Worm (Caenorhabditis elegans) whole organism, L1 larva: ENCODE results near the gene snt-6.

Source experiments
- C16A3.4 ChIP-seq: fragments of 150-350 bp; optimal IDR thresholded peaks from 2 replicates; lab custom pipeline; 2014; ENCODE audit warnings: missing biosample characterization, missing genetic modification characterization
- C34B4.2 ChIP-seq: sonication (generic microtip); optimal IDR thresholded peaks from 2 replicates; lab custom pipeline; 2017; ENCODE audit warnings: mild to moderate bottlenecking, missing genetic modification characterization, missing compliant biosample characterization
- F16B12.6 ChIP-seq: fragments of 150-350 bp; optimal IDR thresholded peaks from 2 replicates; lab custom pipeline; 2014; ENCODE audit warnings: missing biosample characterization, missing genetic modification characterization
- Y116A8C.19 ChIP-seq: sonication (generic microtip); optimal IDR thresholded peaks from 2 replicates; lab custom pipeline; 2016; ENCODE audit warnings: missing compliant biosample characterization, missing genetic modification characterization, borderline replicate concordance
- aly-2 ChIP-seq: fragments of 150-350 bp; optimal IDR thresholded peaks from 2 replicates; lab custom pipeline; 2014; ENCODE audit warnings: missing biosample characterization, missing genetic modification characterization
- blmp-1 ChIP-seq: fragments of 150-350 bp; optimal IDR thresholded peaks from 2 replicates; lab custom pipeline; 2014; ENCODE audit warnings: missing biosample characterization, missing genetic modification characterization
- ceh-82 ChIP-seq, 3 experiments: fragments of 150-350 bp in 1 of 3; sonication (generic microtip) in 2 of 3; optimal IDR thresholded peaks; 2 replicates each; lab custom pipeline; 2014 to 2017; ENCODE audit warnings: missing biosample characterization in 3 of 3, missing genetic modification characterization in 3 of 3
- ceh-88 ChIP-seq: fragments of 200-800 bp; sonication (Bioruptor generic); IDR thresholded peaks from 2 replicates; pipeline ENCODE4 v1.3.6; 2022; ENCODE audit warnings: missing genetic modification characterization, missing compliant biosample characterization
- ces-1 ChIP-seq: fragments of 150-350 bp; optimal IDR thresholded peaks from 2 replicates; lab custom pipeline; 2014; ENCODE audit warnings: missing biosample characterization, missing genetic modification reagents, missing genetic modification characterization
- dsc-1 ChIP-seq: sonication (generic microtip); optimal IDR thresholded peaks from 2 replicates; lab custom pipeline; 2016; ENCODE audit warnings: mild to moderate bottlenecking, missing genetic modification characterization, missing compliant biosample characterization
- efl-1 ChIP-seq, 4 experiments: fragments of 150-350 bp; optimal IDR thresholded peaks in 3 of 4; peaks in 1 of 4; 1 replicate in 1 of 4; 2 replicates in 3 of 4; lab custom pipeline; 2014; ENCODE audit warnings: missing biosample characterization in 2 of 4, missing genetic modification characterization in 2 of 4, missing genetic modification reagents in 2 of 4
- elt-2 ChIP-seq: sonication (generic microtip); optimal IDR thresholded peaks from 2 replicates; lab custom pipeline; 2016; ENCODE audit warnings: missing genetic modification characterization, mild to moderate bottlenecking, inconsistent platforms, missing compliant biosample characterization, missing genetic modification reagents
- elt-3 ChIP-seq, 6 experiments: fragments of 150-350 bp in 1 of 6; sonication (generic microtip); optimal IDR thresholded peaks; 2 replicates each; lab custom pipeline; 2017 to 2018; ENCODE audit warnings: missing biosample characterization in 6 of 6, missing genetic modification characterization in 6 of 6, inconsistent platforms in 1 of 6
- fkh-8 ChIP-seq: sonication (generic microtip); optimal IDR thresholded peaks from 2 replicates; lab custom pipeline; 2016; ENCODE audit warnings: mild to moderate bottlenecking, missing genetic modification characterization, missing compliant biosample characterization
- grh-1 ChIP-seq: fragments of 200-800 bp; sonication (Bioruptor generic); IDR thresholded peaks from 2 replicates; pipeline ENCODE4 v1.3.6; 2022; ENCODE audit warnings: missing genetic modification reagents, missing genetic modification characterization, missing compliant biosample characterization
- hlh-17 ChIP-seq: fragments of 200-800 bp; sonication (Bioruptor generic); optimal IDR thresholded peaks from 2 replicates; lab custom pipeline; 2018; ENCODE audit warnings: missing genetic modification characterization, mild to moderate bottlenecking, missing compliant biosample characterization, moderate library complexity, borderline replicate concordance
- hpl-2 ChIP-seq: fragments of 150-350 bp; optimal IDR thresholded peaks from 2 replicates; lab custom pipeline; 2014; ENCODE audit warnings: missing biosample characterization, missing genetic modification reagents, missing genetic modification characterization
- irx-1 ChIP-seq: sonication (generic microtip); optimal IDR thresholded peaks from 2 replicates; lab custom pipeline; 2016; ENCODE audit warnings: missing genetic modification characterization, missing compliant biosample characterization
- lin-14 ChIP-seq: fragments of 200-800 bp; sonication (Bioruptor generic); optimal IDR thresholded peaks from 2 replicates; lab custom pipeline; 2018; ENCODE audit warnings: mild to moderate bottlenecking, missing genetic modification characterization, moderate library complexity, missing compliant biosample characterization
- lin-15B ChIP-seq: fragments of 150-350 bp; sonication (generic microtip); optimal IDR thresholded peaks from 3 replicates; lab custom pipeline; 2014; ENCODE audit warnings: missing biosample characterization, missing genetic modification characterization
- lin-35 ChIP-seq, 2 experiments: fragments of 150-350 bp; optimal IDR thresholded peaks; 2 replicates each; lab custom pipeline; 2014; ENCODE audit warnings: missing biosample characterization in 2 of 2, missing genetic modification characterization in 2 of 2, missing genetic modification reagents in 2 of 2
- lin-39 ChIP-seq: fragments of 150-350 bp; optimal IDR thresholded peaks from 2 replicates; lab custom pipeline; 2014; ENCODE audit warnings: missing biosample characterization, missing genetic modification reagents, missing genetic modification characterization
- mdl-1 ChIP-seq, 2 experiments: fragments of 150-350 bp; optimal IDR thresholded peaks; 2 replicates each; lab custom pipeline; 2014 to 2017; ENCODE audit warnings: missing biosample characterization in 2 of 2, missing genetic modification characterization in 2 of 2, inconsistent platforms in 1 of 2
- mef-2 ChIP-seq: fragments of 150-350 bp; optimal IDR thresholded peaks from 2 replicates; lab custom pipeline; 2014; ENCODE audit warnings: missing biosample characterization, missing genetic modification characterization
- nhr-19 ChIP-seq: fragments of 200-800 bp; sonication (Bioruptor generic); conservative IDR thresholded peaks from 2 replicates; pipeline ENCODE4 v1.3.6; 2022; ENCODE audit warnings: missing genetic modification characterization, missing compliant biosample characterization
- nhr-28 ChIP-seq: fragments of 150-350 bp; optimal IDR thresholded peaks from 2 replicates; lab custom pipeline; 2014; ENCODE audit warnings: missing biosample characterization, missing genetic modification characterization
- nhr-47 ChIP-seq: sonication (generic microtip); optimal IDR thresholded peaks from 2 replicates; lab custom pipeline; 2016; ENCODE audit warnings: mild to moderate bottlenecking, missing genetic modification characterization, moderate library complexity, missing compliant biosample characterization
- nhr-76 ChIP-seq: sonication (generic microtip); optimal IDR thresholded peaks from 2 replicates; lab custom pipeline; 2017; ENCODE audit warnings: missing biosample characterization, missing genetic modification characterization
- nhr-77 ChIP-seq: fragments of 150-350 bp; optimal IDR thresholded peaks from 2 replicates; lab custom pipeline; 2014; ENCODE audit warnings: missing biosample characterization, missing genetic modification characterization
- nhr-84 ChIP-seq: sonication (generic microtip); optimal IDR thresholded peaks from 2 replicates; lab custom pipeline; 2017; ENCODE audit warnings: missing biosample characterization, missing genetic modification characterization
- nhr-90 ChIP-seq: sonication (generic microtip); optimal IDR thresholded peaks from 2 replicates; lab custom pipeline; 2016; ENCODE audit warnings: mild to moderate bottlenecking, missing genetic modification characterization, missing compliant biosample characterization; ENCODE audit not compliant: poor library complexity
- pqm-1 ChIP-seq: sonication (generic microtip); optimal IDR thresholded peaks from 3 replicates; lab custom pipeline; 2017; ENCODE audit warnings: missing biosample characterization, missing genetic modification characterization
- rnt-1 ChIP-seq: sonication (generic microtip); optimal IDR thresholded peaks from 2 replicates; lab custom pipeline; 2016; ENCODE audit warnings: mild to moderate bottlenecking, missing genetic modification characterization, moderate library complexity, missing compliant biosample characterization
- skn-1 ChIP-seq: fragments of 150-350 bp; optimal IDR thresholded peaks from 2 replicates; lab custom pipeline; 2014; ENCODE audit warnings: missing biosample characterization, missing genetic modification characterization
- snpc-4 ChIP-seq: fragments of 150-350 bp; optimal IDR thresholded peaks from 2 replicates; lab custom pipeline; 2014; ENCODE audit warnings: missing biosample characterization, missing genetic modification characterization
- sox-4 ChIP-seq: sonication (generic microtip); optimal IDR thresholded peaks from 2 replicates; lab custom pipeline; 2016; ENCODE audit warnings: missing genetic modification characterization, missing compliant biosample characterization
- sup-37 ChIP-seq: fragments of 200-800 bp; sonication (Bioruptor generic); optimal IDR thresholded peaks from 2 replicates; lab custom pipeline; 2018; ENCODE audit warnings: mild to moderate bottlenecking, missing genetic modification characterization, missing compliant biosample characterization
- tbx-2 ChIP-seq: sonication (generic microtip); optimal IDR thresholded peaks from 2 replicates; lab custom pipeline; 2016; ENCODE audit warnings: missing genetic modification characterization, missing compliant biosample characterization
- unc-30 ChIP-seq: sonication (generic microtip); optimal IDR thresholded peaks from 2 replicates; lab custom pipeline; 2017; ENCODE audit warnings: missing biosample characterization, missing genetic modification characterization
- vab-15 ChIP-seq: sonication (generic microtip); optimal IDR thresholded peaks from 2 replicates; lab custom pipeline; 2017; ENCODE audit warnings: missing genotype, mild to moderate bottlenecking, missing genetic modification characterization, missing compliant biosample characterization
- xbp-1 ChIP-seq: sonication (generic microtip); optimal IDR thresholded peaks from 2 replicates; lab custom pipeline; 2016; ENCODE audit warnings: missing genetic modification characterization, missing compliant biosample characterization
- zag-1 ChIP-seq: fragments of 150-350 bp; optimal IDR thresholded peaks from 2 replicates; lab custom pipeline; 2014; ENCODE audit warnings: missing biosample characterization, missing genetic modification characterization
- zip-4 ChIP-seq: fragments of 200-800 bp; sonication (Bioruptor generic); optimal IDR thresholded peaks from 2 replicates; lab custom pipeline; 2018; ENCODE audit warnings: mild to moderate bottlenecking, missing genetic modification characterization, moderate library complexity, missing compliant biosample characterization

The snt-6 gene

ce11 chrII:757224-757623, 7.2 kb upstream of the snt-6 start:
- TF ChIP-seq xbp-1 (tag; lab: Kevin White, UChicago) (no peak), aly-2 (tag; lab: Kevin White, UChicago) (no peak), dsc-1 (tag; lab: Kevin White, UChicago) (no peak), lin-14 (GFP tag; lab: Kevin White, UChicago) (no peak), hlh-17 (no peak), grh-1 (GFP tag; lab: Robert Waterston, UW) (no peak), nhr-47 (no peak), ceh-82 (tag; optimal IDR thresholded peaks at IDR 0.05; lab: Kevin White, UChicago) (no peak), fkh-8 (tag; lab: Kevin White, UChicago) (no peak), lin-39 (tag; lab: Kevin White, UChicago) (no peak), tbx-2 (tag; lab: Kevin White, UChicago) (no peak), lin-15B (tag; lab: Kevin White, UChicago) (no peak), rnt-1 (tag; lab: Kevin White, UChicago) (no peak), snpc-4 (tag; lab: Kevin White, UChicago) (no peak), nhr-19 (GFP tag; lab: Robert Waterston, UW) (no peak), nhr-76 (no peak), vab-15 (no peak), nhr-77 (no peak), pqm-1 (no peak)

ce11 chrII:756161-756560, 6.1 kb upstream of the snt-6 start:
- TF ChIP-seq zag-1 (tag; lab: Kevin White, UChicago) = no peak
- no peak for TF ChIP-seq sup-37
- no peak for TF ChIP-seq elt-2 (tag; lab: Kevin White, UChicago)
- TF ChIP-seq unc-30 = no peak
- no peak for TF ChIP-seq mdl-1 (tag; optimal IDR thresholded peaks at IDR 0.05; lab: Kevin White, UChicago)
- TF ChIP-seq ceh-82 (tag; optimal IDR thresholded peaks at IDR 0.05; lab: Kevin White, UChicago) = no peak
- TF ChIP-seq ceh-88 = no peak
- TF ChIP-seq lin-35 (GFP tag; optimal IDR thresholded peaks at IDR 0.05; lab: Kevin White, UChicago) = no peak
- no peak for TF ChIP-seq blmp-1 (tag; lab: Kevin White, UChicago)
- no peak for TF ChIP-seq hpl-2 (GFP tag; lab: Kevin White, UChicago)
- no peak for TF ChIP-seq efl-1 (optimal IDR thresholded peaks at IDR 0.05; lab: Kevin White, UChicago)
- no peak for TF ChIP-seq efl-1 (GFP tag; optimal IDR thresholded peaks at IDR 0.05 in 1 of 2; lab: Kevin White, UChicago)
- TF ChIP-seq C34B4.2 (tag; lab: Kevin White, UChicago) = no peak
- TF ChIP-seq skn-1 (tag; lab: Kevin White, UChicago) = no peak
- no peak for TF ChIP-seq xbp-1 (tag; lab: Kevin White, UChicago)
- no peak for TF ChIP-seq sox-4 (tag; lab: Kevin White, UChicago)
- TF ChIP-seq F16B12.6 (tag; lab: Kevin White, UChicago) = no peak

ce11 chrII:754971-755370, 5.0 kb upstream of the snt-6 start:
- TF ChIP-seq mef-2 = no peak
- no peak for TF ChIP-seq C34B4.2 (tag; lab: Kevin White, UChicago)
- no peak for TF ChIP-seq pqm-1
- no peak for TF ChIP-seq zag-1 (tag; lab: Kevin White, UChicago)
- TF ChIP-seq zip-4 (GFP tag; lab: Kevin White, UChicago) = no peak
- TF ChIP-seq dsc-1 (tag; lab: Kevin White, UChicago) = no peak
- TF ChIP-seq nhr-84 (tag; lab: Kevin White, UChicago) = no peak
- no peak for TF ChIP-seq F16B12.6 (tag; lab: Kevin White, UChicago)
- no peak for TF ChIP-seq irx-1

ce11 chrII:753469-753868, 3.5 kb upstream of the snt-6 start:
- TF ChIP-seq rnt-1 (tag; lab: Kevin White, UChicago) (no peak), nhr-90 (tag; lab: Kevin White, UChicago) (no peak), elt-3 (tag; optimal IDR thresholded peaks at IDR 0.05; lab: Kevin White, UChicago) (no peak), nhr-28 (tag; lab: Kevin White, UChicago) (no peak), C16A3.4 (tag; lab: Kevin White, UChicago) (no peak), Y116A8C.19 (tag; lab: Kevin White, UChicago) (no peak), ces-1 (GFP tag; lab: Kevin White, UChicago) (no peak), grh-1 (GFP tag; lab: Robert Waterston, UW) (no peak)
